Worm (Caenorhabditis elegans): Measurements from ENCODE around the gene unc-69.
A peak's percentile ranks its signal among the peaks of the same experiment; 100 is the strongest.

DNA sequence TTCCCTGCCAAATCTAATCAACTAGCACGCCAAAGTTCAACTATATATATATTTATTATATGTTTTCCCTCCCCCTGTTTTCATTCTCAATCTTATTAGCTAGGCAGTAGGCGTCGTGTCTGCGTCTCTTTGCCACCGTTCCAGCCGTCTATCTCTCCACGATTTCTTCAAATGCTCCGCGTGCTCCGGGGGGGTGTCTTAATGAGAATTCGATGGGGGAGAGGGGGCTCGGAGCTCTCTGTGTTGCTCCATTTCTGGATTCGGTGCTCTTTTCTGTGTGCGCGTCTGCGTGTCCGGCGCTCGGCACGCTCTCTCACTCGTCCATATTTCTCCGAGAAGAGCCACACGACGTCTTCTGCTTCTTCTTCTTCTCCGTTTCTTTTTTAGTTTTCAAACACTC, 34.5 kb upstream of the unc-69 start:
- TF ChIP-seq ceh-24 (tag; optimal IDR thresholded peaks at IDR 0.05) (no peak), ama-1 (optimal IDR thresholded peaks at IDR 0.05) (no peak), che-1 (tag; optimal IDR thresholded peaks at IDR 0.05) (peak; percentile 14), dve-1 (tag; optimal IDR thresholded peaks at IDR 0.05) (no peak), elt-2 (tag; optimal IDR thresholded peaks at IDR 0.05) (no peak), fkh-10 (GFP tag; optimal IDR thresholded peaks at IDR 0.05) (peak; percentile 71)
